Worm (Caenorhabditis elegans): ENCODE data around the gene F09E5.3.

The F09E5.3 gene

ce11 chrII:5378239-5378521 lies 4.4 kb downstream of the F09E5.3 start:
- TF ChIP-seq rnt-1 (tag; optimal IDR thresholded peaks at IDR 0.05) (peak; percentile 12), egl-13 (tag; optimal IDR thresholded peaks at IDR 0.05) (no peak), elt-3 (tag; optimal IDR thresholded peaks at IDR 0.05) (peak in 1 of 6 experiments; percentile 37), fkh-8 (tag; optimal IDR thresholded peaks at IDR 0.05) (no peak), zip-4 (GFP tag; optimal IDR thresholded peaks at IDR 0.05) (no peak), ets-5 (GFP tag; IDR thresholded peaks at IDR 0.05) (no peak), aha-1 (tag; optimal IDR thresholded peaks at IDR 0.05) (no peak), xbp-1 (tag; optimal IDR thresholded peaks at IDR 0.05) (peak; percentile 13), lsy-2 (tag; optimal IDR thresholded peaks at IDR 0.05) (no peak), lin-13 (GFP tag; optimal IDR thresholded peaks at IDR 0.05) (no peak), nhr-71 (tag; optimal IDR thresholded peaks at IDR 0.05) (peak; percentile 64), nhr-20 (tag; optimal IDR thresholded peaks at IDR 0.05) (peak; percentile 60), skn-1 (tag; optimal IDR thresholded peaks at IDR 0.05) (peak; percentile 92), nhr-47 (tag; optimal IDR thresholded peaks at IDR 0.05) (peak; percentile 22), dpl-1 (GFP tag; optimal IDR thresholded peaks at IDR 0.05) (peak in 1 of 3 experiments; percentile 16), nhr-19 (GFP tag; conservative IDR thresholded peaks at IDR 0.05) (no peak), hpl-2 (GFP tag; optimal IDR thresholded peaks at IDR 0.05) (no peak), snu-23 (GFP tag; optimal IDR thresholded peaks at IDR 0.05) (peak; percentile 35), fos-1 (tag; optimal IDR thresholded peaks at IDR 0.05) (no peak), unc-30 (tag; optimal IDR thresholded peaks at IDR 0.05) (no peak), unc-86 (tag; optimal IDR thresholded peaks at IDR 0.05) (no peak), lin-35 (GFP tag; optimal IDR thresholded peaks at IDR 0.05) (peak; percentile 13 to 47), alr-1 (tag; optimal IDR thresholded peaks at IDR 0.05; ENCODE audit: borderline replicate concordance) (no peak), nhr-85 (tag) (peak; percentile 80), ztf-11 (tag; optimal IDR thresholded peaks at IDR 0.05) (no peak), mdl-1 (tag; optimal IDR thresholded peaks at IDR 0.05) (no peak), irx-1 (tag; optimal IDR thresholded peaks at IDR 0.05) (no peak), aly-2 (tag; optimal IDR thresholded peaks at IDR 0.05) (no peak), nhr-90 (tag; optimal IDR thresholded peaks at IDR 0.05; ENCODE audit: poor library complexity) (peak; percentile 25), ces-1 (GFP tag; optimal IDR thresholded peaks at IDR 0.05) (no peak), lin-14 (GFP tag; optimal IDR thresholded peaks at IDR 0.05) (peak; percentile 17)

- TF ChIP-seq nhr-237 (tag; optimal IDR thresholded peaks at IDR 0.05) (no peak), lsy-2 (tag; optimal IDR thresholded peaks at IDR 0.05) (peak; percentile 56 to 58), mab-9 (GFP tag; IDR thresholded peaks at IDR 0.05) (no peak), ztf-4 (tag; optimal IDR thresholded peaks at IDR 0.05) (peak; percentile 78), nhr-19 (GFP tag; conservative IDR thresholded peaks at IDR 0.05) (peak; percentile 56), unc-98 (GFP tag; IDR thresholded peaks at IDR 0.05) (no peak), fos-1 (tag; optimal IDR thresholded peaks at IDR 0.05) (peak; percentile 10), mep-1 (tag; optimal IDR thresholded peaks at IDR 0.05) (peak; percentile 70), sptf-1 (tag; optimal IDR thresholded peaks at IDR 0.05) (no peak), fkh-8 (tag; optimal IDR thresholded peaks at IDR 0.05) (no peak), dsc-1 (tag; optimal IDR thresholded peaks at IDR 0.05) (no peak), lir-3 (tag; optimal IDR thresholded peaks at IDR 0.05; ENCODE audit: poor library complexity) (peak; percentile 12), unc-62 (GFP tag; optimal IDR thresholded peaks at IDR 0.05) (no peak), ama-1 (optimal IDR thresholded peaks at IDR 0.05) (peak; percentile 91), ceh-63 (GFP tag; optimal IDR thresholded peaks at IDR 0.05) (no peak), hpl-2 (GFP tag; optimal IDR thresholded peaks at IDR 0.05) (peak; percentile 67), nhr-85 (tag) (peak; percentile 81), zag-1 (tag; optimal IDR thresholded peaks at IDR 0.05) (no peak), aly-2 (tag; optimal IDR thresholded peaks at IDR 0.05) (peak; percentile 11), nhr-71 (tag; optimal IDR thresholded peaks at IDR 0.05) (peak; percentile 71), efl-1 (optimal IDR thresholded peaks at IDR 0.05) (peak; percentile 53 to 54), efl-1 (GFP tag; optimal IDR thresholded peaks at IDR 0.05 in 1 of 2) (peak; percentile 21 to 95), nhr-90 (tag; optimal IDR thresholded peaks at IDR 0.05; ENCODE audit: poor library complexity) (peak; percentile 77), C16A3.4 (tag; optimal IDR thresholded peaks at IDR 0.05) (peak; percentile 60), elt-3 (tag; optimal IDR thresholded peaks at IDR 0.05) (peak in 3 of 6 experiments; percentile 6 to 74 (median 66)), F16B12.6 (tag; optimal IDR thresholded peaks at IDR 0.05) (no peak), rnt-1 (tag; optimal IDR thresholded peaks at IDR 0.05) (peak; percentile 16), lin-14 (GFP tag; optimal IDR thresholded peaks at IDR 0.05) (peak; percentile 83), skn-1 (tag; optimal IDR thresholded peaks at IDR 0.05) (peak; percentile 51), grh-1 (GFP tag; IDR thresholded peaks at IDR 0.05) (peak; percentile 44), unc-86 (tag; optimal IDR thresholded peaks at IDR 0.05) (no peak), blmp-1 (tag; optimal IDR thresholded peaks at IDR 0.05) (peak; percentile 84), mdl-1 (tag; optimal IDR thresholded peaks at IDR 0.05) (peak in 1 of 2 experiments; percentile 36), irx-1 (tag; optimal IDR thresholded peaks at IDR 0.05) (peak; percentile 29), nhr-76 (tag; optimal IDR thresholded peaks at IDR 0.05) (no peak), lin-15B (tag; optimal IDR thresholded peaks at IDR 0.05) (peak; percentile 17)
Observed at ce11 chrII:5379614-5380077, 5.8 kb downstream of the F09E5.3 start, which contains the start of gene pkc-3. pkc-3 (plus strand) TSS chrII:5380027.
